Worm (Caenorhabditis elegans): ENCODE data around the gene F49F1.5.

The F49F1.5 gene

ce11 chrIV:4114526-4114925 lies 5.7 kb downstream of the F49F1.5 start, which contains the start of gene F49F1.15:
TSS of gene F49F1.15 (minus strand) at chrIV:4114626.
- TF ChIP-seq ceh-2 (tag; optimal IDR thresholded peaks at IDR 0.05): no peak
- no peak for TF ChIP-seq unc-3 (GFP tag; conservative IDR thresholded peaks at IDR 0.05)
- TF ChIP-seq unc-3 (tag; optimal IDR thresholded peaks at IDR 0.05): no peak
- no peak for TF ChIP-seq Y22D7AL.16 (tag; optimal IDR thresholded peaks at IDR 0.05)
- no peak for TF ChIP-seq ets-4 (tag; optimal IDR thresholded peaks at IDR 0.05)

ce11 chrIV:4112387-4112786 lies 7.8 kb downstream of the F49F1.5 start, which contains the start of gene F49F1.14:
TSS of gene F49F1.14 (minus strand) at chrIV:4112487.
- no peak for TF ChIP-seq pha-2 (tag; optimal IDR thresholded peaks at IDR 0.05)

- TF ChIP-seq tbx-7 (tag; optimal IDR thresholded peaks at IDR 0.05) (no peak), sdc-2 (tag; optimal IDR thresholded peaks at IDR 0.05) (no peak), mec-3 (tag; optimal IDR thresholded peaks at IDR 0.05; ENCODE audit: borderline replicate concordance) (no peak), ztf-16 (tag; optimal IDR thresholded peaks at IDR 0.05) (no peak), K09A11.1 (tag; optimal IDR thresholded peaks at IDR 0.05; ENCODE audit: insufficient read depth) (no peak), hlh-13 (GFP tag; optimal IDR thresholded peaks at IDR 0.05) (no peak), ceh-22 (tag; optimal IDR thresholded peaks at IDR 0.05) (no peak), ceh-34 (tag; optimal IDR thresholded peaks at IDR 0.05) (no peak), F13H6.1 (tag; optimal IDR thresholded peaks at IDR 0.05) (no peak), dve-1 (tag; optimal IDR thresholded peaks at IDR 0.05) (no peak), hlh-15 (tag; optimal IDR thresholded peaks at IDR 0.05) (no peak), fax-1 (tag; optimal IDR thresholded peaks at IDR 0.05) (no peak), pat-9 (tag; optimal IDR thresholded peaks at IDR 0.05) (no peak), C38D4.7 (GFP tag; optimal IDR thresholded peaks at IDR 0.05) (no peak)
Measured at ce11 chrIV:4108767-4109166, 11.4 kb downstream of the F49F1.5 start, which contains the start of gene C35B1.7. TSS of gene C35B1.7 (plus strand) at chrIV:4109067.

ce11 chrIV:4102720-4103119 lies 17.5 kb downstream of the F49F1.5 start, which contains the start of gene ubc-1:
TSS of gene ubc-1 (plus strand) at chrIV:4103020.
- TF ChIP-seq mec-3 (tag; optimal IDR thresholded peaks at IDR 0.05; ENCODE audit: borderline replicate concordance): no peak
- TF ChIP-seq ceh-34 (tag; optimal IDR thresholded peaks at IDR 0.05): no peak
- no peak for TF ChIP-seq npax-4 (tag; optimal IDR thresholded peaks at IDR 0.05)
- no peak for TF ChIP-seq K02D7.2 (tag; optimal IDR thresholded peaks at IDR 0.05)
- no peak for TF ChIP-seq sdc-2 (tag; optimal IDR thresholded peaks at IDR 0.05)
- no peak for TF ChIP-seq hlh-15 (tag; optimal IDR thresholded peaks at IDR 0.05)
- no peak for TF ChIP-seq Y22D7AL.16 (tag; optimal IDR thresholded peaks at IDR 0.05)
- TF ChIP-seq C08G9.2 (tag; optimal IDR thresholded peaks at IDR 0.05): no peak
- TF ChIP-seq unc-42 (tag; optimal IDR thresholded peaks at IDR 0.05): no peak
- no peak for TF ChIP-seq syd-9 (tag; optimal IDR thresholded peaks at IDR 0.05)

- TF ChIP-seq ceh-14 (tag; optimal IDR thresholded peaks at IDR 0.05) (no peak), hlh-6 (tag; optimal IDR thresholded peaks at IDR 0.05) (no peak)
Measured at ce11 chrIV:4099773-4100172, 20.4 kb downstream of the F49F1.5 start.

- TF ChIP-seq ceh-2 (tag; optimal IDR thresholded peaks at IDR 0.05): no peak
- TF ChIP-seq ceh-6 (GFP tag; optimal IDR thresholded peaks at IDR 0.05): no peak
- TF ChIP-seq ztf-16 (tag; optimal IDR thresholded peaks at IDR 0.05): no peak
- TF ChIP-seq hlh-13 (GFP tag; optimal IDR thresholded peaks at IDR 0.05): no peak
- TF ChIP-seq nfya-1 (tag; optimal IDR thresholded peaks at IDR 0.05): no peak
Measured at ce11 chrIV:4096940-4097339, 23.3 kb downstream of the F49F1.5 start.

ce11 chrIV:4094364-4094763 lies 25.9 kb downstream of the F49F1.5 start:
- TF ChIP-seq pax-1 (tag; optimal IDR thresholded peaks at IDR 0.05) (no peak), nfya-1 (tag; optimal IDR thresholded peaks at IDR 0.05) (no peak), rnt-1 (tag; optimal IDR thresholded peaks at IDR 0.05) (no peak), T23F11.4 (GFP tag; optimal IDR thresholded peaks at IDR 0.05) (no peak), elt-4 (tag; optimal IDR thresholded peaks at IDR 0.05) (no peak), pha-2 (tag; optimal IDR thresholded peaks at IDR 0.05) (no peak), tbx-2 (tag; optimal IDR thresholded peaks at IDR 0.05) (no peak), hlh-8 (tag; optimal IDR thresholded peaks at IDR 0.05) (no peak), fkh-6 (tag; optimal IDR thresholded peaks at IDR 0.05) (no peak), odd-2 (tag; optimal IDR thresholded peaks at IDR 0.05) (no peak), unc-55 (GFP tag; optimal IDR thresholded peaks at IDR 0.05) (no peak), che-1 (tag; optimal IDR thresholded peaks at IDR 0.05) (no peak), unc-86 (tag; optimal IDR thresholded peaks at IDR 0.05) (no peak), ceh-18 (tag; optimal IDR thresholded peaks at IDR 0.05) (no peak), K09A11.1 (tag; optimal IDR thresholded peaks at IDR 0.05; ENCODE audit: insufficient read depth) (no peak), sox-4 (tag; optimal IDR thresholded peaks at IDR 0.05) (no peak), ceh-34 (tag; optimal IDR thresholded peaks at IDR 0.05) (no peak)
